Worm (Caenorhabditis elegans) whole organism, L4 larva: ENCODE data around the gene rpl-25.1.

Experiments
- F26F4.8 ChIP-seq: fragments of 200-800 bp; sonication (Bioruptor generic); conservative IDR thresholded peaks from 2 replicates; pipeline ENCODE4 v1.3.6; 2022; ENCODE audit warnings: missing genetic modification characterization, missing compliant biosample characterization
- T20F7.1 ChIP-seq: fragments of 200-800 bp; sonication (Bioruptor generic); optimal IDR thresholded peaks from 2 replicates; lab custom pipeline; 2018; ENCODE audit warnings: mild to moderate bottlenecking, missing genetic modification characterization, missing compliant biosample characterization
- ZK546.5 ChIP-seq, 2 experiments: sonication (generic microtip); optimal IDR thresholded peaks; 2 replicates each; lab custom pipeline; 2017; ENCODE audit warnings: missing biosample characterization in 2 of 2, missing genetic modification characterization in 2 of 2
- aly-2 ChIP-seq: sonication (generic microtip); optimal IDR thresholded peaks from 2 replicates; lab custom pipeline; 2018; ENCODE audit warnings: missing biosample characterization, missing genetic modification characterization
- mdl-1 ChIP-seq, 2 experiments: fragments of 150-350 bp in 1 of 2; sonication (generic microtip) in 1 of 2; optimal IDR thresholded peaks; 2 replicates each; lab custom pipeline; 2014 to 2017; ENCODE audit warnings: missing biosample characterization in 2 of 2, missing genetic modification characterization in 2 of 2
- mep-1 ChIP-seq: fragments of 150-350 bp; sonication (generic microtip); optimal IDR thresholded peaks from 3 replicates; lab custom pipeline; 2014; ENCODE audit warnings: missing biosample characterization, missing genetic modification characterization
- pha-4 ChIP-seq, 2 experiments: fragments of 150-350 bp in 1 of 2; fragments of 200-800 bp in 1 of 2; sonication (Bioruptor generic) in 1 of 2; IDR thresholded peaks in 1 of 2; optimal IDR thresholded peaks in 1 of 2; 2 replicates each; pipeline versions ENCODE4 v1.3.6 to Lab custom; 2014 to 2022; ENCODE audit warnings: missing genetic modification characterization in 2 of 2, missing genetic modification reagents in 2 of 2, missing biosample characterization in 1 of 2, missing compliant biosample characterization in 1 of 2
- skn-1 ChIP-seq: fragments of 150-350 bp; optimal IDR thresholded peaks from 2 replicates; lab custom pipeline; 2014; ENCODE audit warnings: missing biosample characterization, missing genetic modification characterization
- unc-62 ChIP-seq, 3 experiments: fragments of 150-350 bp in 1 of 3; sonication (generic microtip); optimal IDR thresholded peaks in 2 of 3; peaks in 1 of 3; 1 replicate in 1 of 3; 2 replicates in 2 of 3; lab custom pipeline; 2014 to 2017; ENCODE audit warnings: missing biosample characterization in 3 of 3, missing genetic modification characterization in 3 of 3, missing genetic modification reagents in 3 of 3, missing genotype in 1 of 3
- zfp-2 ChIP-seq: sonication (generic microtip); optimal IDR thresholded peaks from 2 replicates; lab custom pipeline; 2016; ENCODE audit warnings: mild to moderate bottlenecking, missing genetic modification characterization, missing compliant biosample characterization

DNA sequence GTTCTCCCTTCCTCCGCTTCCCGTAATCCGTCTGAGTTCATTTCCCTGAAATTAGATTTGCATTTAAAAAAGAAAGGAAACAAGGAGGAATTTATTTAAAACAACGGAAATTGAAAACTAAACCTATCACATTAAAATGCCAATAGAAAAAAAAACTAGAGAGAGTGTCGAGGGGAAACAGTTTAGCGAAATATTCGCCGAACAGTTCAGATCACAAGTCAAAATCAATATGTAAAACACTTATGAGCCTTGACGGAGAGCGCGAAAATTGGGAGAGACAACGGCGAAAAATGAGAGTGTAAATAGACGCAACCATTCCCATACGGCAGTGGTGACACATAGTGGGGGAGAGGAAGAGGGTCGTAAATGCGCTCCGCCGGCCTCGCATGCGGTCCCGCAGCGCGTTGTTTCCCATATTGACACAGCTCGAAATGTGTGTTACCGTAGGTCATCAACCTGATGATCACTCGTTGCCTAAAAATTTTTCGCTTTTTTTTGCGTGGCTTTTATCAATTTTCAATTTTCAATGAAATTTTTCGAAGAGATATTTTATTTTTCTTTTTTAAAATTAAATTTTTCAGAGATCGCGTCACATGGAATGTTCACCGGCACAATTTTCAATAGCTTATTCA is 3.2 kb upstream of the rpl-25.1 start, which contains the start of the genes dnj-14 and glit-1:
- peak; percentile 21 to 91 for TF ChIP-seq mdl-1 (tag; optimal IDR thresholded peaks at IDR 0.05; lab: Kevin White, UChicago)
- no peak for TF ChIP-seq F26F4.8 (GFP tag; lab: Robert Waterston, UW)
- no peak for TF ChIP-seq aly-2
- peak; percentile 15 for TF ChIP-seq zfp-2 (tag; lab: Kevin White, UChicago)
- TF ChIP-seq unc-62 (GFP tag; optimal IDR thresholded peaks at IDR 0.05 in 1 of 2; lab: Kevin White, UChicago) = peak in 1 of 2 experiments; percentile 86
- TF ChIP-seq unc-62 (tag; optimal IDR thresholded peaks at IDR 0.05; lab: Kevin White, UChicago) = no peak
- peak; percentile 76 for TF ChIP-seq T20F7.1 (GFP tag; lab: Kevin White, UChicago)
- TF ChIP-seq ZK546.5 (tag; optimal IDR thresholded peaks at IDR 0.05; lab: Kevin White, UChicago) = peak in 1 of 2 experiments; percentile 67
- peak; percentile 71 for TF ChIP-seq pha-4 (GFP tag; IDR thresholded peaks at IDR 0.05; lab: Robert Waterston, UW)
- TF ChIP-seq pha-4 (tag; optimal IDR thresholded peaks at IDR 0.05; lab: Kevin White, UChicago) = no peak
- no peak for TF ChIP-seq skn-1 (tag; lab: Kevin White, UChicago)
- TF ChIP-seq mep-1 (tag; lab: Kevin White, UChicago) = peak; percentile 94
